Worm (Caenorhabditis elegans) whole organism, L4 larva: ENCODE measurements around the gene tni-3.

Experiments
- F10B5.3 ChIP-seq: sonication (generic microtip); optimal IDR thresholded peaks from 2 replicates; lab custom pipeline; 2016; ENCODE audit warnings: mild to moderate bottlenecking, missing genetic modification characterization, missing compliant biosample characterization
- F44E2.7 ChIP-seq: fragments of 200-800 bp; sonication (Bioruptor generic); IDR thresholded peaks from 2 replicates; pipeline ENCODE4 v2.1.2; 2022; ENCODE audit warnings: missing genetic modification characterization, missing compliant biosample characterization
- F49E8.2 ChIP-seq: sonication (generic microtip); optimal IDR thresholded peaks from 2 replicates; lab custom pipeline; 2016; ENCODE audit warnings: missing compliant biosample characterization, mild to moderate bottlenecking, missing genetic modification characterization, borderline replicate concordance
- R02D3.7 ChIP-seq: fragments of 150-350 bp; sonication (generic microtip); optimal IDR thresholded peaks from 3 replicates; lab custom pipeline; 2014; ENCODE audit warnings: missing biosample characterization, missing genetic modification characterization
- Y75B8A.6 ChIP-seq: fragments of 200-800 bp; sonication (Bioruptor generic); IDR thresholded peaks from 2 replicates; pipeline ENCODE4 v1.3.6; 2022; ENCODE audit warnings: missing genetic modification reagents, missing genetic modification characterization, missing compliant biosample characterization
- aha-1 ChIP-seq: fragments of 150-350 bp; peaks from one replicate; lab custom pipeline; 2014; ENCODE audit warnings: missing biosample characterization, missing genetic modification characterization
- aly-2 ChIP-seq: sonication (generic microtip); optimal IDR thresholded peaks from 2 replicates; lab custom pipeline; 2018; ENCODE audit warnings: missing biosample characterization, missing genetic modification characterization
- attf-4 ChIP-seq: sonication (generic microtip); optimal IDR thresholded peaks from 3 replicates; lab custom pipeline; 2017; ENCODE audit warnings: missing biosample characterization, missing genetic modification characterization
- ceh-28 ChIP-seq: fragments of 150-350 bp; optimal IDR thresholded peaks from 2 replicates; lab custom pipeline; 2014; ENCODE audit warnings: missing biosample characterization, missing genetic modification reagents, missing genetic modification characterization
- ceh-32 ChIP-seq: sonication (generic microtip); optimal IDR thresholded peaks from 2 replicates; lab custom pipeline; 2016; ENCODE audit warnings: mild to moderate bottlenecking, missing genetic modification characterization, missing compliant biosample characterization; ENCODE audit not compliant: poor library complexity
- daf-16 ChIP-seq, 3 experiments: sonication (generic microtip); optimal IDR thresholded peaks; 2 replicates each; lab custom pipeline; 2016 to 2017; ENCODE audit warnings: missing genetic modification characterization in 3 of 3, missing genetic modification reagents in 3 of 3, mild to moderate bottlenecking in 2 of 3, missing compliant biosample characterization in 2 of 3, missing biosample characterization in 1 of 3, moderate library complexity in 1 of 3
- daf-19 ChIP-seq: fragments of 200-800 bp; sonication (Bioruptor generic); conservative IDR thresholded peaks from 2 replicates; pipeline ENCODE4 v1.3.6; 2022; ENCODE audit warnings: missing genetic modification characterization, missing compliant biosample characterization
- dmd-6 ChIP-seq: fragments of 200-800 bp; sonication (Bioruptor generic); IDR thresholded peaks from 2 replicates; pipeline ENCODE4 v1.3.6; 2022; ENCODE audit warnings: missing genetic modification reagents, missing genetic modification characterization, missing compliant biosample characterization
- dmd-8 ChIP-seq: fragments of 200-800 bp; sonication (Bioruptor generic); IDR thresholded peaks from 2 replicates; pipeline ENCODE4 v1.3.6; 2022; ENCODE audit warnings: missing genetic modification characterization, missing compliant biosample characterization
- dmd-9 ChIP-seq: fragments of 200-800 bp; sonication (Bioruptor generic); IDR thresholded peaks from 2 replicates; pipeline ENCODE4 v1.3.6; 2022; ENCODE audit warnings: missing genetic modification reagents, missing genetic modification characterization, missing compliant biosample characterization
- egl-27 ChIP-seq: sonication (generic microtip); optimal IDR thresholded peaks from 3 replicates; lab custom pipeline; 2017; ENCODE audit warnings: missing biosample characterization, missing genetic modification reagents, missing genetic modification characterization
- egl-43 ChIP-seq: fragments of 200-800 bp; sonication (Bioruptor generic); IDR thresholded peaks from 2 replicates; pipeline ENCODE4 v1.3.6; 2022; ENCODE audit warnings: missing genetic modification reagents, missing genetic modification characterization, missing compliant biosample characterization
- fkh-10 ChIP-seq: fragments of 150-350 bp; optimal IDR thresholded peaks from 2 replicates; lab custom pipeline; 2014; ENCODE audit warnings: missing biosample characterization, missing genetic modification reagents, missing genetic modification characterization
- hlh-30 ChIP-seq: sonication (generic microtip); optimal IDR thresholded peaks from 2 replicates; lab custom pipeline; 2017; ENCODE audit warnings: antibody characterized with exemption, mild to moderate bottlenecking, missing genetic modification characterization, missing compliant biosample characterization; ENCODE audit not compliant: insufficient read depth
- lim-7 ChIP-seq: fragments of 200-800 bp; sonication (Bioruptor generic); IDR thresholded peaks from 2 replicates; pipeline ENCODE4 v1.3.6; 2022; ENCODE audit warnings: missing genetic modification characterization, missing compliant biosample characterization
- lin-1 ChIP-seq: fragments of 200-800 bp; sonication (Bioruptor generic); IDR thresholded peaks from 2 replicates; pipeline ENCODE4 v1.3.6; 2022; ENCODE audit warnings: missing genetic modification reagents, missing genetic modification characterization, missing compliant biosample characterization
- lin-13 ChIP-seq: fragments of 150-350 bp; optimal IDR thresholded peaks from 2 replicates; lab custom pipeline; 2014; ENCODE audit warnings: missing biosample characterization, missing genetic modification reagents, missing genetic modification characterization
- lin-29 ChIP-seq: fragments of 200-800 bp; sonication (Bioruptor generic); IDR thresholded peaks from 2 replicates; pipeline ENCODE4 v1.3.6; 2022; ENCODE audit warnings: missing genetic modification reagents, missing genetic modification characterization, missing compliant biosample characterization
- lin-38 ChIP-seq: fragments of 200-800 bp; sonication (Bioruptor generic); IDR thresholded peaks from 2 replicates; pipeline ENCODE4 v1.3.6; 2022; ENCODE audit warnings: missing genetic modification reagents, missing genetic modification characterization, missing compliant biosample characterization
- lsy-2 ChIP-seq, 2 experiments: fragments of 150-350 bp in 1 of 2; sonication (generic microtip) in 1 of 2; optimal IDR thresholded peaks; 2 replicates each; lab custom pipeline; 2014 to 2017; ENCODE audit warnings: missing biosample characterization in 2 of 2, missing genetic modification characterization in 2 of 2
- madf-5 ChIP-seq, 2 experiments: fragments of 200-800 bp; sonication (Bioruptor generic); IDR thresholded peaks; 2 replicates each; pipeline ENCODE4 v1.3.6; 2022; ENCODE audit warnings: missing compliant biosample characterization in 2 of 2, missing genetic modification characterization in 2 of 2
- mdl-1 ChIP-seq, 2 experiments: fragments of 150-350 bp in 1 of 2; sonication (generic microtip) in 1 of 2; optimal IDR thresholded peaks; 2 replicates each; lab custom pipeline; 2014 to 2017; ENCODE audit warnings: missing biosample characterization in 2 of 2, missing genetic modification characterization in 2 of 2
- mdt-29 ChIP-seq: fragments of 200-800 bp; sonication (Bioruptor generic); IDR thresholded peaks from 2 replicates; pipeline ENCODE4 v1.3.6; 2022; ENCODE audit warnings: missing genetic modification reagents, missing genetic modification characterization, missing compliant biosample characterization
- mxl-3 ChIP-seq: fragments of 200-800 bp; sonication (Bioruptor generic); optimal IDR thresholded peaks from 2 replicates; lab custom pipeline; 2018; ENCODE audit warnings: mild to moderate bottlenecking, missing genetic modification characterization, missing compliant biosample characterization
- nhr-102 ChIP-seq: sonication (generic microtip); optimal IDR thresholded peaks from 2 replicates; lab custom pipeline; 2016; ENCODE audit warnings: mild to moderate bottlenecking, missing genetic modification characterization, moderate library complexity, missing compliant biosample characterization
- nhr-11 ChIP-seq: fragments of 150-350 bp; optimal IDR thresholded peaks from 2 replicates; lab custom pipeline; 2014; ENCODE audit warnings: missing biosample characterization, missing genetic modification characterization
- nhr-111 ChIP-seq: fragments of 200-800 bp; sonication (Bioruptor generic); optimal IDR thresholded peaks from 2 replicates; lab custom pipeline; 2018; ENCODE audit warnings: mild to moderate bottlenecking, missing genetic modification characterization, missing compliant biosample characterization
- nhr-237 ChIP-seq: sonication (generic microtip); optimal IDR thresholded peaks from 2 replicates; lab custom pipeline; 2017; ENCODE audit warnings: missing biosample characterization, missing genetic modification characterization
- nhr-25 ChIP-seq: sonication (generic microtip); optimal IDR thresholded peaks from 2 replicates; lab custom pipeline; 2017; ENCODE audit warnings: missing genetic modification characterization, mild to moderate bottlenecking, missing compliant biosample characterization, antibody characterized with exemption, moderate library complexity, borderline replicate concordance; ENCODE audit not compliant: insufficient read depth
- nhr-41 ChIP-seq: fragments of 200-800 bp; sonication (Bioruptor generic); IDR thresholded peaks from 2 replicates; pipeline ENCODE4 v1.3.6; 2022; ENCODE audit warnings: missing genetic modification reagents, missing genetic modification characterization, missing compliant biosample characterization
- nhr-42 ChIP-seq: fragments of 200-800 bp; sonication (Bioruptor generic); IDR thresholded peaks from 2 replicates; pipeline ENCODE4 v1.3.6; 2022; ENCODE audit warnings: missing genetic modification characterization, missing compliant biosample characterization
- nhr-48 ChIP-seq: sonication (generic microtip); optimal IDR thresholded peaks from 2 replicates; lab custom pipeline; 2016; ENCODE audit warnings: mild to moderate bottlenecking, missing genetic modification characterization, missing compliant biosample characterization
- nhr-76 ChIP-seq: fragments of 150-350 bp; optimal IDR thresholded peaks from 2 replicates; lab custom pipeline; 2014; ENCODE audit warnings: missing biosample characterization, missing genetic modification characterization
- nhr-77 ChIP-seq: fragments of 150-350 bp; optimal IDR thresholded peaks from 2 replicates; lab custom pipeline; 2014; ENCODE audit warnings: missing biosample characterization, missing genetic modification characterization
- pqm-1 ChIP-seq: sonication (generic microtip); optimal IDR thresholded peaks from 2 replicates; lab custom pipeline; 2017; ENCODE audit warnings: missing biosample characterization, missing genetic modification characterization
- saeg-2 ChIP-seq: fragments of 200-800 bp; sonication (Bioruptor generic); IDR thresholded peaks from 2 replicates; pipeline ENCODE4 v1.3.6; 2022; ENCODE audit warnings: missing genetic modification reagents, missing genetic modification characterization, missing compliant biosample characterization
- sdz-12 ChIP-seq: fragments of 200-800 bp; sonication (Bioruptor generic); optimal IDR thresholded peaks from 2 replicates; lab custom pipeline; 2018; ENCODE audit warnings: mild to moderate bottlenecking, missing genetic modification characterization, missing compliant biosample characterization
- snpc-4 ChIP-seq: fragments of 150-350 bp; optimal IDR thresholded peaks from 2 replicates; lab custom pipeline; 2014; ENCODE audit warnings: missing biosample characterization, missing genetic modification characterization
- spr-3 ChIP-seq: fragments of 200-800 bp; sonication (Bioruptor generic); optimal IDR thresholded peaks from 2 replicates; lab custom pipeline; 2018; ENCODE audit warnings: mild to moderate bottlenecking, missing genetic modification characterization, missing compliant biosample characterization
- zag-1 ChIP-seq: fragments of 150-350 bp; optimal IDR thresholded peaks from 2 replicates; lab custom pipeline; 2014; ENCODE audit warnings: missing biosample characterization, missing genetic modification characterization
- zfp-2 ChIP-seq: sonication (generic microtip); optimal IDR thresholded peaks from 2 replicates; lab custom pipeline; 2016; ENCODE audit warnings: mild to moderate bottlenecking, missing genetic modification characterization, missing compliant biosample characterization
- zfp-3 ChIP-seq: fragments of 200-800 bp; sonication (Bioruptor generic); conservative IDR thresholded peaks from 2 replicates; pipeline ENCODE4 v1.3.6; 2022; ENCODE audit warnings: missing genetic modification reagents, missing genetic modification characterization, missing compliant biosample characterization
- ztf-11 ChIP-seq: fragments of 150-350 bp; optimal IDR thresholded peaks from 2 replicates; lab custom pipeline; 2014; ENCODE audit warnings: missing biosample characterization, missing genetic modification characterization

Gene tni-3

ce11 chrV:16816707-16817106 is 18.2 kb downstream of the tni-3 start (continued):
- TF ChIP-seq zfp-2 (tag; lab: Kevin White, UChicago) (no peak), snpc-4 (tag; lab: Kevin White, UChicago) (no peak), sdz-12 (GFP tag; lab: Kevin White, UChicago) (no peak), lin-29 (no peak), ceh-32 (tag; lab: Kevin White, UChicago) (no peak), R02D3.7 (tag; lab: Kevin White, UChicago) (no peak), dmd-6 (peak; percentile 72), dmd-9 (GFP tag; lab: Robert Waterston, UW) (no peak), nhr-11 (tag; lab: Kevin White, UChicago) (no peak), lin-1 (no peak), F44E2.7 (GFP tag; lab: Robert Waterston, UW) (no peak), lim-7 (GFP tag; lab: Robert Waterston, UW) (no peak), lin-13 (GFP tag; lab: Kevin White, UChicago) (no peak), daf-19 (no peak), mdt-29 (GFP tag; lab: Robert Waterston, UW) (no peak), mdl-1 (tag; optimal IDR thresholded peaks at IDR 0.05; lab: Kevin White, UChicago) (peak in 1 of 2 experiments; percentile 62), Y75B8A.6 (GFP tag; lab: Robert Waterston, UW) (no peak), nhr-102 (tag; lab: Kevin White, UChicago) (peak; percentile 33), nhr-25 (tag; lab: Kevin White, UChicago) (no peak), attf-4 (tag; lab: Kevin White, UChicago) (no peak), nhr-76 (tag; lab: Kevin White, UChicago) (no peak), zfp-3 (GFP tag; lab: Robert Waterston, UW) (no peak), dmd-8 (GFP tag; lab: Robert Waterston, UW) (no peak), ceh-28 (no peak), lin-38 (GFP tag; lab: Robert Waterston, UW) (0 out of 2 replicates have a peak, but pooled peaks have one; percentile 5), mxl-3 (GFP tag; lab: Kevin White, UChicago) (peak; percentile 9), nhr-48 (tag; lab: Kevin White, UChicago) (no peak), F49E8.2 (no peak), saeg-2 (no peak), fkh-10 (no peak), aly-2 (no peak), nhr-41 (GFP tag; lab: Robert Waterston, UW) (no peak)

ce11 chrV:16815261-16815660 is 19.7 kb downstream of the tni-3 start, which contains the start of gene T20B3.1:
Gene T20B3.1 (plus strand): TSS chrV:16815561.
- TF ChIP-seq lin-29 (no peak), aha-1 (tag; lab: Kevin White, UChicago) (peak; percentile 22)

- peak in 1 of 2 experiments; percentile 11 for TF ChIP-seq lsy-2 (tag; optimal IDR thresholded peaks at IDR 0.05; lab: Kevin White, UChicago)
- TF ChIP-seq egl-43 (GFP tag; lab: Robert Waterston, UW), result no peak
- TF ChIP-seq madf-5 (GFP tag; IDR thresholded peaks at IDR 0.05; lab: Robert Waterston, UW), result no peak
- no peak for TF ChIP-seq zfp-2 (tag; lab: Kevin White, UChicago)
- no peak for TF ChIP-seq nhr-42 (GFP tag; lab: Robert Waterston, UW)
- TF ChIP-seq Y75B8A.6 (GFP tag; lab: Robert Waterston, UW), result no peak
- peak in 1 of 2 experiments; percentile 28 for TF ChIP-seq mdl-1 (tag; optimal IDR thresholded peaks at IDR 0.05; lab: Kevin White, UChicago)
- no peak for TF ChIP-seq ceh-32 (tag; lab: Kevin White, UChicago)
- TF ChIP-seq hlh-30, result peak; percentile 57
- TF ChIP-seq pqm-1, result peak; percentile 32
- no peak for TF ChIP-seq egl-27
- no peak for TF ChIP-seq nhr-237 (tag; lab: Kevin White, UChicago)
- TF ChIP-seq ztf-11 (tag; lab: Kevin White, UChicago), result no peak
- TF ChIP-seq nhr-48 (tag; lab: Kevin White, UChicago), result no peak
- TF ChIP-seq spr-3 (GFP tag; lab: Kevin White, UChicago), result no peak
- TF ChIP-seq daf-19, result no peak
- TF ChIP-seq daf-16 (GFP tag; optimal IDR thresholded peaks at IDR 0.05; lab: Kevin White, UChicago), result no peak
- TF ChIP-seq daf-16 (tag; optimal IDR thresholded peaks at IDR 0.05; lab: Kevin White, UChicago), result peak; percentile 59
- TF ChIP-seq F10B5.3 (tag; lab: Kevin White, UChicago), result no peak
- TF ChIP-seq nhr-111 (GFP tag; lab: Kevin White, UChicago), result no peak
- no peak for TF ChIP-seq nhr-77 (tag; lab: Kevin White, UChicago)
- TF ChIP-seq zag-1 (tag; lab: Kevin White, UChicago), result no peak
Observed at ce11 chrV:16814541-16815207, 20.3 kb downstream of the tni-3 start.
